Worm (Caenorhabditis elegans) whole organism, young adult: ENCODE measurements around the gene srh-274.

ENCODE experiments used
- Y53F4B.3 ChIP-seq: fragments of 200-800 bp; sonication (Bioruptor generic); IDR thresholded peaks from 2 replicates; pipeline ENCODE4 v1.3.6; 2022; ENCODE audit warnings: missing genetic modification reagents, missing genetic modification characterization, missing compliant biosample characterization
- ccch-3 ChIP-seq: fragments of 200-800 bp; sonication (Bioruptor generic); optimal IDR thresholded peaks from 2 replicates; lab custom pipeline; 2018; ENCODE audit warnings: mild to moderate bottlenecking, missing genetic modification characterization, missing compliant biosample characterization
- ceh-79 ChIP-seq: sonication (generic microtip); optimal IDR thresholded peaks from 2 replicates; lab custom pipeline; 2017; ENCODE audit warnings: mild to moderate bottlenecking, missing genetic modification characterization, missing compliant biosample characterization
- egl-18 ChIP-seq: fragments of 200-800 bp; sonication (Bioruptor generic); IDR thresholded peaks from 2 replicates; pipeline ENCODE4 v1.3.6; 2022; ENCODE audit warnings: missing genetic modification reagents, missing genetic modification characterization, missing compliant biosample characterization
- ekl-4 ChIP-seq: fragments of 200-800 bp; sonication (Bioruptor generic); IDR thresholded peaks from 2 replicates; pipeline ENCODE4 v1.3.6; 2022; ENCODE audit warnings: missing genetic modification reagents, missing genetic modification characterization, missing compliant biosample characterization
- nhr-80 ChIP-seq: sonication (generic microtip); optimal IDR thresholded peaks from 2 replicates; lab custom pipeline; 2016; ENCODE audit warnings: missing genetic modification characterization, missing compliant biosample characterization
- nhr-90 ChIP-seq: sonication (generic microtip); optimal IDR thresholded peaks from 2 replicates; lab custom pipeline; 2016; ENCODE audit warnings: missing genotype, mild to moderate bottlenecking, missing genetic modification characterization, missing compliant biosample characterization
- unc-62 ChIP-seq: fragments of 150-350 bp; optimal IDR thresholded peaks from 2 replicates; lab custom pipeline; 2014; ENCODE audit warnings: missing biosample characterization, missing genetic modification reagents, missing genetic modification characterization

ce11 chrII:972850-973249 lies 10.1 kb upstream of the srh-274 start, which contains the start of gene C32B5.15:
- no peak for TF ChIP-seq Y53F4B.3
- no peak for TF ChIP-seq unc-62
- no peak for TF ChIP-seq ccch-3 (GFP tag; lab: Kevin White, UChicago)
- no peak for TF ChIP-seq egl-18 (GFP tag; lab: Robert Waterston, UW)
- no peak for TF ChIP-seq ekl-4 (GFP tag; lab: Robert Waterston, UW)
- TF ChIP-seq nhr-90 (tag; lab: Kevin White, UChicago): no peak
- TF ChIP-seq nhr-80 (tag; lab: Kevin White, UChicago): no peak
- no peak for TF ChIP-seq ceh-79 (tag; lab: Kevin White, UChicago)
